Worm (Caenorhabditis elegans) whole organism, L1 larva: ENCODE data around the gene spe-41.

Source experiments
- C16A3.4 ChIP-seq: fragments of 150-350 bp; optimal IDR thresholded peaks from 2 replicates; lab custom pipeline; 2014; ENCODE audit warnings: missing biosample characterization, missing genetic modification characterization
- C34B4.2 ChIP-seq: sonication (generic microtip); optimal IDR thresholded peaks from 2 replicates; lab custom pipeline; 2017; ENCODE audit warnings: mild to moderate bottlenecking, missing genetic modification characterization, missing compliant biosample characterization
- blmp-1 ChIP-seq: fragments of 150-350 bp; optimal IDR thresholded peaks from 2 replicates; lab custom pipeline; 2014; ENCODE audit warnings: missing biosample characterization, missing genetic modification characterization
- ceh-63 ChIP-seq: fragments of 200-800 bp; sonication (Bioruptor generic); optimal IDR thresholded peaks from 2 replicates; lab custom pipeline; 2018; ENCODE audit warnings: mild to moderate bottlenecking, missing genetic modification characterization, missing compliant biosample characterization
- ceh-88 ChIP-seq: fragments of 200-800 bp; sonication (Bioruptor generic); IDR thresholded peaks from 2 replicates; pipeline ENCODE4 v1.3.6; 2022; ENCODE audit warnings: missing genetic modification characterization, missing compliant biosample characterization
- ceh-90 ChIP-seq: sonication (generic microtip); optimal IDR thresholded peaks from 2 replicates; lab custom pipeline; 2016; ENCODE audit warnings: missing genetic modification characterization, missing compliant biosample characterization
- ces-1 ChIP-seq: fragments of 150-350 bp; optimal IDR thresholded peaks from 2 replicates; lab custom pipeline; 2014; ENCODE audit warnings: missing biosample characterization, missing genetic modification reagents, missing genetic modification characterization
- dpl-1 ChIP-seq, 3 experiments: fragments of 150-350 bp in 2 of 3; sonication (generic microtip) in 1 of 3; optimal IDR thresholded peaks; 2 replicates each; lab custom pipeline; 2014 to 2017; ENCODE audit warnings: missing biosample characterization in 3 of 3, missing genetic modification characterization in 3 of 3, missing genetic modification reagents in 3 of 3
- efl-1 ChIP-seq, 4 experiments: fragments of 150-350 bp; optimal IDR thresholded peaks in 3 of 4; peaks in 1 of 4; 1 replicate in 1 of 4; 2 replicates in 3 of 4; lab custom pipeline; 2014; ENCODE audit warnings: missing biosample characterization in 2 of 4, missing genetic modification characterization in 2 of 4, missing genetic modification reagents in 2 of 4
- efl-3 ChIP-seq: fragments of 200-800 bp; sonication (Bioruptor generic); optimal IDR thresholded peaks from 2 replicates; lab custom pipeline; 2018; ENCODE audit warnings: mild to moderate bottlenecking, missing genetic modification characterization, missing compliant biosample characterization
- egl-27 ChIP-seq, 2 experiments: fragments of 150-350 bp in 1 of 2; sonication (generic microtip); optimal IDR thresholded peaks; 3 replicates each; lab custom pipeline; 2017 to 2018; ENCODE audit warnings: missing biosample characterization in 2 of 2, missing genetic modification characterization in 2 of 2, missing genetic modification reagents in 2 of 2
- elt-3 ChIP-seq, 6 experiments: fragments of 150-350 bp in 1 of 6; sonication (generic microtip); optimal IDR thresholded peaks; 2 replicates each; lab custom pipeline; 2017 to 2018; ENCODE audit warnings: missing biosample characterization in 6 of 6, missing genetic modification characterization in 6 of 6, inconsistent platforms in 1 of 6
- ets-5 ChIP-seq: fragments of 200-800 bp; sonication (Bioruptor generic); IDR thresholded peaks from 2 replicates; pipeline ENCODE4 v1.3.6; 2022; ENCODE audit warnings: missing genetic modification characterization, missing compliant biosample characterization
- fkh-4 ChIP-seq: sonication (generic microtip); optimal IDR thresholded peaks from 2 replicates; lab custom pipeline; 2016; ENCODE audit warnings: missing compliant biosample characterization, missing genetic modification characterization, borderline replicate concordance
- fos-1 ChIP-seq: fragments of 150-350 bp; optimal IDR thresholded peaks from 2 replicates; lab custom pipeline; 2014; ENCODE audit warnings: missing biosample characterization, missing genetic modification characterization
- grh-1 ChIP-seq: fragments of 200-800 bp; sonication (Bioruptor generic); IDR thresholded peaks from 2 replicates; pipeline ENCODE4 v1.3.6; 2022; ENCODE audit warnings: missing genetic modification reagents, missing genetic modification characterization, missing compliant biosample characterization
- hpl-2 ChIP-seq: fragments of 150-350 bp; optimal IDR thresholded peaks from 2 replicates; lab custom pipeline; 2014; ENCODE audit warnings: missing biosample characterization, missing genetic modification reagents, missing genetic modification characterization
- irx-1 ChIP-seq: sonication (generic microtip); optimal IDR thresholded peaks from 2 replicates; lab custom pipeline; 2016; ENCODE audit warnings: missing genetic modification characterization, missing compliant biosample characterization
- isw-1 ChIP-seq: fragments of 200-800 bp; sonication (Bioruptor generic); IDR thresholded peaks from 2 replicates; pipeline ENCODE4 v1.3.6; 2022; ENCODE audit warnings: missing genetic modification characterization, missing compliant biosample characterization
- lin-13 ChIP-seq: fragments of 150-350 bp; optimal IDR thresholded peaks from 2 replicates; lab custom pipeline; 2014; ENCODE audit warnings: missing biosample characterization, missing genetic modification reagents, missing genetic modification characterization
- lsy-2 ChIP-seq, 2 experiments: fragments of 150-350 bp; optimal IDR thresholded peaks; 2 replicates each; lab custom pipeline; 2014; ENCODE audit warnings: missing biosample characterization in 2 of 2, missing genetic modification characterization in 2 of 2
- mab-9 ChIP-seq: fragments of 200-800 bp; sonication (Bioruptor generic); IDR thresholded peaks from 2 replicates; pipeline ENCODE4 v1.3.6; 2022; ENCODE audit warnings: missing genetic modification reagents, missing genetic modification characterization, missing compliant biosample characterization
- mdl-1 ChIP-seq, 2 experiments: fragments of 150-350 bp; optimal IDR thresholded peaks; 2 replicates each; lab custom pipeline; 2014 to 2017; ENCODE audit warnings: missing biosample characterization in 2 of 2, missing genetic modification characterization in 2 of 2, inconsistent platforms in 1 of 2
- mef-2 ChIP-seq: fragments of 150-350 bp; optimal IDR thresholded peaks from 2 replicates; lab custom pipeline; 2014; ENCODE audit warnings: missing biosample characterization, missing genetic modification characterization
- nhr-12 ChIP-seq: sonication (generic microtip); optimal IDR thresholded peaks from 2 replicates; lab custom pipeline; 2017; ENCODE audit warnings: missing biosample characterization, missing genetic modification characterization
- nhr-19 ChIP-seq: fragments of 200-800 bp; sonication (Bioruptor generic); conservative IDR thresholded peaks from 2 replicates; pipeline ENCODE4 v1.3.6; 2022; ENCODE audit warnings: missing genetic modification characterization, missing compliant biosample characterization
- nhr-85 ChIP-seq: sonication (generic microtip); peaks from one replicate; lab custom pipeline; 2016; ENCODE audit warnings: missing genetic modification characterization, inconsistent platforms, missing compliant biosample characterization
- nhr-90 ChIP-seq: sonication (generic microtip); optimal IDR thresholded peaks from 2 replicates; lab custom pipeline; 2016; ENCODE audit warnings: mild to moderate bottlenecking, missing genetic modification characterization, missing compliant biosample characterization; ENCODE audit not compliant: poor library complexity
- rnt-1 ChIP-seq: sonication (generic microtip); optimal IDR thresholded peaks from 2 replicates; lab custom pipeline; 2016; ENCODE audit warnings: mild to moderate bottlenecking, missing genetic modification characterization, moderate library complexity, missing compliant biosample characterization
- snpc-4 ChIP-seq: fragments of 150-350 bp; optimal IDR thresholded peaks from 2 replicates; lab custom pipeline; 2014; ENCODE audit warnings: missing biosample characterization, missing genetic modification characterization
- sup-37 ChIP-seq: fragments of 200-800 bp; sonication (Bioruptor generic); optimal IDR thresholded peaks from 2 replicates; lab custom pipeline; 2018; ENCODE audit warnings: mild to moderate bottlenecking, missing genetic modification characterization, missing compliant biosample characterization
- tbx-2 ChIP-seq: sonication (generic microtip); optimal IDR thresholded peaks from 2 replicates; lab custom pipeline; 2016; ENCODE audit warnings: missing genetic modification characterization, missing compliant biosample characterization
- unc-130 ChIP-seq: fragments of 150-350 bp; optimal IDR thresholded peaks from 2 replicates; lab custom pipeline; 2017; ENCODE audit warnings: missing biosample characterization, missing genetic modification characterization, inconsistent platforms
- unc-30 ChIP-seq: sonication (generic microtip); optimal IDR thresholded peaks from 2 replicates; lab custom pipeline; 2017; ENCODE audit warnings: missing biosample characterization, missing genetic modification characterization
- vab-15 ChIP-seq: sonication (generic microtip); optimal IDR thresholded peaks from 2 replicates; lab custom pipeline; 2017; ENCODE audit warnings: missing genotype, mild to moderate bottlenecking, missing genetic modification characterization, missing compliant biosample characterization
- xbp-1 ChIP-seq: sonication (generic microtip); optimal IDR thresholded peaks from 2 replicates; lab custom pipeline; 2016; ENCODE audit warnings: missing genetic modification characterization, missing compliant biosample characterization
- ztf-11 ChIP-seq, 2 experiments: sonication (generic microtip); optimal IDR thresholded peaks; 2 replicates each; lab custom pipeline; 2016 to 2017; ENCODE audit warnings: missing genetic modification characterization in 2 of 2, missing biosample characterization in 1 of 2, missing compliant biosample characterization in 1 of 2
- ztf-4 ChIP-seq: fragments of 150-350 bp; optimal IDR thresholded peaks from 2 replicates; lab custom pipeline; 2014; ENCODE audit warnings: missing biosample characterization, missing genetic modification characterization

spe-41 gene

DNA sequence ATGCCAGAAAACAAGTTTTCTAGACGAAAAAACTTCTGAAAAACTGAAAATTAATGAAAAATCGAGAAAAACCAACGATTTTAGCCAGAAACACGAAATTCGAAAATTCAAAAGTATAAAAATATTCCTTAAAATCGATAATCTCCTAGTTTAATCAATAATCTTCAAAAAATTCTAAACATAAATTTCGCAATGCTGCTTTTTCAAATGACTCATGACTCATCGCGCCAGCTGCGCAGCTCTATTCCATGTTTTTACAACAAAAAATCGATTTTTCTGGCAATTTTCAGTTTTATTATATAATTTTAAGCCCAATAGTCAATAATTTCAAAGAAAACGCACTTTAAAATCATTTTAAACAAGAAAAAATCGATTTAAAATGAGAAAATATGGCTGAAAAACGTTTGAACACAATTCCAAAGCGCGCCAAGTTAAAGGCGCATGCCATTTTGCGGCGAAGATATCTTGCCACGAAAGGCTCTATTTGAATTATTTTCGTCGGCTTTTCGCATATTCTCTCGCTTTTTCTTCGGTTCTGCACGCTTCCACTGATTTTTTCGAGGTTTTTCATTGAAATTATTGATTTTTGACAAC is 48.0 kb downstream of the spe-41 start, which contains the start of gene cri-3 (continued):
- TF ChIP-seq lsy-2 (tag; optimal IDR thresholded peaks at IDR 0.05; lab: Kevin White, UChicago) (peak in 1 of 2 experiments; percentile 64), ets-5 (no peak), ces-1 (no peak), snpc-4 (tag; lab: Kevin White, UChicago) (no peak)

DNA sequence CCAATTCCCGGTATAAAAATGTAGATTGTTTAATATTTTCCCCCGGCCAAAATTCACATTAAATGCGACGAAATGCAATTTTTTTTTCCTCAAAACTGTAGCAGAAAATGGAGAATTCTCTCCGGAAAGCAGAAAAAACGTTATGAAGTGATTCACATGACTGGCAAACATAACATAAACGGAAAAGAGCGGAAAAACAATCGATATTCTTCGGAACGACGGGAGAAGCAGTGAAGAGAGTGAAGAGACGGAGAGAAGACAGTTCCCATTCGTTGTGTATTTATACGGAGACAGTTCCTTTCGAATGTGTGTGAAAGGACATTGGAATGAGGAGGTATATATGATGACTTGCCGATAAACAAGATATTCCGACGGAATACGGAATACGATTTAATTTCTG is 48.9 kb downstream of the spe-41 start:
- no peak for TF ChIP-seq ets-5
- peak in 1 of 6 experiments; percentile 7 for TF ChIP-seq elt-3 (tag; optimal IDR thresholded peaks at IDR 0.05; lab: Kevin White, UChicago)
- TF ChIP-seq irx-1 = no peak
- TF ChIP-seq nhr-85 = peak; percentile 40
- peak; percentile 60 for TF ChIP-seq blmp-1
- TF ChIP-seq xbp-1 (tag; lab: Kevin White, UChicago) = no peak
- TF ChIP-seq hpl-2 (GFP tag; lab: Kevin White, UChicago) = no peak
- TF ChIP-seq unc-130 (tag; lab: Kevin White, UChicago) = no peak
- no peak for TF ChIP-seq egl-27 (tag; optimal IDR thresholded peaks at IDR 0.05; lab: Kevin White, UChicago)
- no peak for TF ChIP-seq ces-1
- TF ChIP-seq, all 84 proteins: peak for 3

DNA sequence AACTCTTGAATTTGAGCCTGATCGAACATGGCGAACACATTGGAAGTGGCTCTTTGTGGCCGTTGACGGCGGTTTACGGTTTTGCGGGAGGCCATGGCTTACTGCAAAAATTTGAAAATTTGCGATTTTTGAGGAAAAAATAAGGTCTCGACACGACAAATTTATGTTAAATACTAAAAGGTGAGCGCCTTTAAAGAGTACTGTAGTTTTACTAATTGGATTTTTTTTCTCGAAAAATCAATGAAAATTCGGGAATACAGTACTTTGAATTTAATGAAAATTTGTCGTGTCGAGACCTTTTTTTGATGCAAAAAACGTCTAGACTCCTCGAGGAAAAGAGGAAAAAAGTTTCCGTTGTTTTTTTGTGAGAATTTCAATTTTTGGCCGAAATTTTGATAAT is 50.3 kb downstream of the spe-41 start, which contains the start of gene mlc-4:
Gene mlc-4, minus strand, starts transcription at position 101 of the 400 bp plus-strand sequence.
- TF ChIP-seq ceh-88 (no peak), rnt-1 (no peak), ztf-4 (tag; lab: Kevin White, UChicago) (no peak), fos-1 (tag; lab: Kevin White, UChicago) (no peak), ceh-63 (no peak), efl-3 (GFP tag; lab: Kevin White, UChicago) (no peak), tbx-2 (tag; lab: Kevin White, UChicago) (no peak), mef-2 (no peak), C16A3.4 (tag; lab: Kevin White, UChicago) (no peak), nhr-19 (GFP tag; lab: Robert Waterston, UW) (no peak), nhr-12 (tag; lab: Kevin White, UChicago) (no peak), isw-1 (GFP tag; lab: Robert Waterston, UW) (no peak), mdl-1 (tag; optimal IDR thresholded peaks at IDR 0.05; lab: Kevin White, UChicago) (no peak), dpl-1 (GFP tag; optimal IDR thresholded peaks at IDR 0.05; lab: Kevin White, UChicago) (no peak), irx-1 (no peak), C34B4.2 (no peak), mab-9 (GFP tag; lab: Robert Waterston, UW) (no peak), nhr-90 (tag; lab: Kevin White, UChicago) (no peak), hpl-2 (GFP tag; lab: Kevin White, UChicago) (no peak)

DNA sequence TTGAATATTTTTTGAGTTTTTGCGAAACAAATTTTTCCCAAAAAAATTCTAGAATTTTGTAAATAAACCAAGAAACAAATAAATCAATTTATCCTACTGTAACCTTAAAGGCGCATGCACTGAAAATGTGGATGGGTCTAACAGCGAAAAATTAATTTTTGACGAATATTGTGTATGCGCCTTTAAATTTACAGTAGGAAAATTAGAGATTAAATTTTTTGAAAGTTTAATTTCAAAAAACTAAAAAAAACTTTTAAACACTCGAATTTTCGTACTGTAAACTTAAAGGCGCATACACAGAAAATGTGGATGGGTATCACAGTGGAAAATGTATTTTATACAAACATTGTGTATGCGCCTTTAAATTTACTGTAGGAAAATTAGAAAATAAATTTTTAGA is 53.9 kb downstream of the spe-41 start:
- no peak for TF ChIP-seq fkh-4 (tag; lab: Kevin White, UChicago)
- no peak for TF ChIP-seq vab-15 (tag; lab: Kevin White, UChicago)
- TF ChIP-seq unc-30 (tag; lab: Kevin White, UChicago) = no peak
- no peak for TF ChIP-seq ztf-11 (tag; optimal IDR thresholded peaks at IDR 0.05; lab: Kevin White, UChicago)
- TF ChIP-seq lin-13 (GFP tag; lab: Kevin White, UChicago) = no peak
- no peak for TF ChIP-seq snpc-4 (tag; lab: Kevin White, UChicago)
- no peak for TF ChIP-seq grh-1 (GFP tag; lab: Robert Waterston, UW)
- TF ChIP-seq fos-1 (tag; lab: Kevin White, UChicago) = no peak
- no peak for TF ChIP-seq ceh-90 (tag; lab: Kevin White, UChicago)
- no peak for TF ChIP-seq mab-9 (GFP tag; lab: Robert Waterston, UW)
- no peak for TF ChIP-seq nhr-85
- TF ChIP-seq efl-1 (optimal IDR thresholded peaks at IDR 0.05; lab: Kevin White, UChicago) = no peak
- no peak for TF ChIP-seq efl-1 (GFP tag; optimal IDR thresholded peaks at IDR 0.05 in 1 of 2; lab: Kevin White, UChicago)
- TF ChIP-seq sup-37 (GFP tag; lab: Kevin White, UChicago) = no peak
